Fruit fly (Drosophila melanogaster) whole organism, pupa: ENCODE measurements around the gene Ance-2.

Source experiments
- CG14655 ChIP-seq: fragments of 200-800 bp; sonication (Bioruptor generic); optimal IDR thresholded peaks from 3 replicates; lab custom pipeline; 2017; ENCODE audit warnings: mild to moderate bottlenecking, missing biosample characterization, missing genetic modification reagents, missing genetic modification characterization
- CG17806 ChIP-seq: fragments of 200-800 bp; sonication (Bioruptor generic); optimal IDR thresholded peaks from 2 replicates; lab custom pipeline; 2018; ENCODE audit warnings: missing biosample characterization, mild to moderate bottlenecking, missing genetic modification characterization, moderate library complexity
- CG34367 ChIP-seq: fragments of 200-800 bp; sonication (Bioruptor generic); optimal IDR thresholded peaks from 2 replicates; lab custom pipeline; 2018; ENCODE audit warnings: missing biosample characterization, mild to moderate bottlenecking, missing genetic modification characterization
- CG4496 ChIP-seq: fragments of 200-800 bp; sonication (Bioruptor generic); IDR thresholded peaks from 3 replicates; pipeline ENCODE4 v1.3.6; 2022; ENCODE audit warnings: missing biosample characterization, missing genetic modification characterization
- CG8159 ChIP-seq: fragments of 200-800 bp; sonication (Bioruptor generic); optimal IDR thresholded peaks from 3 replicates; lab custom pipeline; 2018; ENCODE audit warnings: missing biosample characterization, mild to moderate bottlenecking, missing genetic modification characterization, moderate library complexity
- CG8301 ChIP-seq: fragments of 200-800 bp; sonication (Bioruptor generic); optimal IDR thresholded peaks from 2 replicates; lab custom pipeline; 2018; ENCODE audit warnings: missing biosample characterization, mild to moderate bottlenecking, missing genetic modification characterization
- CG9948 ChIP-seq: fragments of 200-800 bp; sonication (Bioruptor generic); optimal IDR thresholded peaks from 2 replicates; lab custom pipeline; 2018; ENCODE audit warnings: missing biosample characterization, mild to moderate bottlenecking, missing genetic modification characterization, moderate library complexity
- D1 ChIP-seq: fragments of 200-800 bp; sonication (Bioruptor generic); optimal IDR thresholded peaks from 2 replicates; lab custom pipeline; 2018; ENCODE audit warnings: missing biosample characterization, mild to moderate bottlenecking, missing genetic modification characterization, moderate library complexity
- EcR ChIP-seq: fragments of 200-800 bp; sonication (Bioruptor generic); optimal IDR thresholded peaks from 3 replicates; lab custom pipeline; 2019; ENCODE audit warnings: missing biosample characterization, missing genetic modification characterization, mild to moderate bottlenecking, moderate library complexity, missing genetic modification reagents
- Ets98B ChIP-seq: fragments of 200-800 bp; sonication (Bioruptor generic); IDR thresholded peaks from 2 replicates; pipeline ENCODE4 v1.3.6; 2022; ENCODE audit warnings: missing biosample characterization, missing genetic modification characterization
- gl ChIP-seq: fragments of 200-800 bp; sonication (Bioruptor generic); optimal IDR thresholded peaks from 2 replicates; lab custom pipeline; 2018; ENCODE audit warnings: missing biosample characterization, mild to moderate bottlenecking, missing genetic modification characterization
- rn ChIP-seq: fragments of 200-800 bp; sonication (Bioruptor generic); IDR thresholded peaks from 2 replicates; pipeline ENCODE4 v1.3.6; 2022; ENCODE audit warnings: missing biosample characterization, missing genetic modification characterization

DNA sequence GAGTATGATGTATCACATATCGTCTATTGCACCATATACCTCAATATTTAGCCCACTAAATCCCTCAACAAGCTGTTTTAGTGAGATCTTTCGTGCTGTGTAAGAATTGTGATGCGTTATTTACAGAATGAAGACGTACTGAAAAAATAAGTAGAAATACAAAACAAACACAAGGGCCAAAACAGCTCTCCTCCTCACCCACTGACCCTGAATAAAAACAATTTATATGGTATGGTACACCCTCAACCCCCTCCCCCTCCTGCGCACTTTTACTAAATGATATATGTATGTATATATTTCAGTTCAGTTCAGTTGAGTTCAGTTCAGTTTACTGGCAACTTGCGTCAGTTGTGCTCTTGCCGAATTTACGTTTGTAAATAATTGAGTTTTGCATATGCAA is 36.0 kb upstream of the Ance-2 start:
- TF ChIP-seq CG4496 (GFP tag; lab: Robert Waterston, UW) (no peak), gl (no peak), CG8301 (tag; lab: Kevin White, UChicago) (no peak), rn (GFP tag; lab: Robert Waterston, UW) (no peak), D1 (tag; lab: Kevin White, UChicago) (no peak), CG9948 (tag; lab: Kevin White, UChicago) (no peak), CG34367 (no peak), CG14655 (GFP tag; lab: Kevin White, UChicago) (no peak), CG17806 (tag; lab: Kevin White, UChicago) (no peak), CG8159 (tag; lab: Kevin White, UChicago) (no peak), EcR (GFP tag; lab: Kevin White, UChicago) (no peak), Ets98B (GFP tag; lab: Robert Waterston, UW) (no peak)
